Worm (Caenorhabditis elegans) whole organism, midembryonic: ENCODE measurements around the gene Y116A8C.38.

ENCODE experiments used
- T22C8.4 ChIP-seq: fragments of 200-800 bp; sonication (Bioruptor generic); IDR thresholded peaks from 2 replicates; pipeline ENCODE4 v1.3.6; 2022; ENCODE audit warnings: missing genetic modification characterization, missing compliant biosample characterization
- cog-1 ChIP-seq: sonication (generic microtip); optimal IDR thresholded peaks from 2 replicates; lab custom pipeline; 2016; ENCODE audit warnings: missing genetic modification characterization, missing compliant biosample characterization
- flt-1 ChIP-seq: fragments of 200-800 bp; sonication (Bioruptor generic); IDR thresholded peaks from 2 replicates; pipeline ENCODE4 v1.3.6; 2022; ENCODE audit warnings: missing genetic modification characterization, missing compliant biosample characterization
- klf-2 ChIP-seq: fragments of 200-800 bp; sonication (Bioruptor generic); conservative IDR thresholded peaks from 2 replicates; pipeline ENCODE4 v1.3.6; 2022; ENCODE audit warnings: missing genetic modification reagents, missing genetic modification characterization, missing compliant biosample characterization
- med-1 ChIP-seq: sonication (generic microtip); optimal IDR thresholded peaks from 2 replicates; lab custom pipeline; 2017; ENCODE audit warnings: missing genetic modification characterization, mild to moderate bottlenecking, missing compliant biosample characterization, antibody characterized with exemption, missing genetic modification reagents; ENCODE audit not compliant: insufficient read depth
- ztf-23 ChIP-seq: fragments of 200-800 bp; sonication (Bioruptor generic); IDR thresholded peaks from 2 replicates; pipeline ENCODE4 v1.3.6; 2022; ENCODE audit warnings: missing genetic modification reagents, missing genetic modification characterization, missing compliant biosample characterization

DNA sequence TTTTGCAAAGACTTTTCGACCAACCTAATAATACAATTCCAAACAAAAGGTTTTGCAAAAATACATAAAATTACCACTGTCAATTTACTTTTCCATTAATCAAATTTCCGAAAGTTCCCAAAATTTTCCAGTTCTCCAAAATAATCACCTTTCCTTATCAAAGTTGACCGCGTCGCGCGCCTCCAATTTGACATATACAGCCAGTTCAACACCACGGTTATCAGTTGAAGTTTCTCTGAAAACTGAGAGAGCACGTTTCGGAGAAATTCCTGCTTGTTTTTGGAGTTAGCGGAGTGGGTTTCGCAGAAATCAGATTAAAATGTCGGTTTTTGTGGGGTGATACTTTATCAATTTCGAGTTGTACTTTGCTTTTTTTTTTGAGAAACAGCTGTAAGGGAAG, 47.7 kb downstream of the Y116A8C.38 start:
- TF ChIP-seq med-1 (GFP tag; lab: Kevin White, UChicago) (no peak), cog-1 (no peak), T22C8.4 (GFP tag; lab: Robert Waterston, UW) (no peak), flt-1 (no peak), ztf-23 (GFP tag; lab: Robert Waterston, UW) (no peak), klf-2 (GFP tag; lab: Robert Waterston, UW) (no peak)
